Worm (Caenorhabditis elegans) whole organism, L4/young adult: ENCODE results near the gene imb-2.
A peak's percentile ranks its signal among the peaks of the same experiment; 100 is the strongest.

ENCODE experiments used
- W03F9.2 ChIP-seq: fragments of 150-350 bp; optimal IDR thresholded peaks from 2 replicates; lab custom pipeline; 2014; ENCODE audit warnings: missing biosample characterization, missing genetic modification characterization
- dao-5 ChIP-seq: sonication (generic microtip); optimal IDR thresholded peaks from 2 replicates; lab custom pipeline; 2016; ENCODE audit warnings: missing genotype, missing genetic modification characterization, moderate library complexity, missing compliant biosample characterization
- him-1 ChIP-seq: sonication (generic microtip); optimal IDR thresholded peaks from 2 replicates; lab custom pipeline; 2016; ENCODE audit warnings: missing genotype, missing genetic modification reagents, missing genetic modification characterization, missing compliant biosample characterization

imb-2 gene

DNA sequence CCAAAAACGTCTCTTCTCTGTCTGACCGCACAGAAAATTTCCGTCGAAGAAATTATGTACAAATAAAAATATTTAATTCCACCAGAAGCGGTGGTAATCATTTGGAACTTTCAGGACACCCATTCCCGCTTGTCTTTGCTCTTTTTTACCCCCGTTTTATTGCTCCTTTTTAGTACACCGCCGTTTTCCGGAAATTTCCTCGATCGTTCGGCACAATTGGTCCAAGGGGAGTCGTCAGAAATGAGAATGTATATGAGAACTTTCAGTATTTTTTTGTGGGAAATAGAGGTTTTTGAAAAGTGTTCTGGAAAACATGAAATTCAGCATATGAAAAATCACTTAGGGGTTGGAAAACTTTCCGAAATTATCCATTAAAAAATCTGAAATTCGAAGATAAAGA is 15.3 kb downstream of the imb-2 start:
- no peak for TF ChIP-seq dao-5
- TF ChIP-seq him-1 (tag; lab: Kevin White, UChicago): no peak
- TF ChIP-seq W03F9.2 (tag; lab: Kevin White, UChicago): no peak

ce11 chrII:14381450-14381849 is 15.9 kb downstream of the imb-2 start, which contains the start of gene sdz-26:
Gene sdz-26 (plus strand): TSS chrII:14381750.
- TF ChIP-seq dao-5 (no peak), W03F9.2 (tag; lab: Kevin White, UChicago) (no peak), him-1 (tag; lab: Kevin White, UChicago) (no peak)

- no peak for TF ChIP-seq dao-5
- peak; percentile 69 for TF ChIP-seq W03F9.2 (tag; lab: Kevin White, UChicago)
- no peak for TF ChIP-seq him-1 (tag; lab: Kevin White, UChicago)
Measured at ce11 chrII:14383644-14384043, 18.1 kb downstream of the imb-2 start, which contains the start of gene mes-2. Gene mes-2 (plus strand): TSS chrII:14383973.

- no peak for TF ChIP-seq dao-5
- TF ChIP-seq W03F9.2 (tag; lab: Kevin White, UChicago): no peak
- TF ChIP-seq him-1 (tag; lab: Kevin White, UChicago): no peak
Measured at ce11 chrII:14388213-14388612, 22.7 kb downstream of the imb-2 start, which contains the start of gene F26H11.8. Gene F26H11.8 (plus strand): TSS chrII:14388513.

ce11 chrII:14390036-14390763 is 24.7 kb downstream of the imb-2 start, which contains the start of the genes kbp-3 and nurf-1:
Gene kbp-3 (minus strand): TSS chrII:14390078.
Gene nurf-1 (plus strand): TSS chrII:14390713.
- TF ChIP-seq W03F9.2 (tag; lab: Kevin White, UChicago) (peak; percentile 68), dao-5 (no peak), him-1 (tag; lab: Kevin White, UChicago) (no peak)

DNA sequence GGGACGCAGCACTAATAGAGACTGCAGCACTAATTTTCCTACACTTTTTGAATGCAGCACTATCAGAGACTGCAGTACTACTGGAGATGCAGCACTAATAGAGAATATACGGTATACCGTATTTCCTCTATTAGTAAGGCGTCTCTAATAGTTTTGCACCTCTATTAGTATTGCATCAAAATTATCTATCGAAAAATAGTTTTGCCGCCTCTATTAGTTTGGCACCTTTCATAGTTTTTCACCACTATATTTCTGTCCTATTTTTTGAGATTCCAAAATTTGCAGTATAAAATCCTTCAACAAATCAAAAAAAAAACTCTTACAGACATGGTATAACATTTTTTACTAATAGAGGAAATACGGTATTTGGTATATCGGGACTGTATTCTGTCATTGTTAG is 28.3 kb downstream of the imb-2 start:
- TF ChIP-seq W03F9.2 (tag; lab: Kevin White, UChicago): no peak
- no peak for TF ChIP-seq him-1 (tag; lab: Kevin White, UChicago)
- no peak for TF ChIP-seq dao-5

ce11 chrII:14399595-14399994 is 34.1 kb downstream of the imb-2 start:
- TF ChIP-seq dao-5 (no peak), W03F9.2 (tag; lab: Kevin White, UChicago) (peak; percentile 88)

- TF ChIP-seq dao-5 (no peak), him-1 (tag; lab: Kevin White, UChicago) (no peak), W03F9.2 (tag; lab: Kevin White, UChicago) (no peak)
Measured at ce11 chrII:14401098-14401497, 35.6 kb downstream of the imb-2 start.

ce11 chrII:14404266-14404665 is 38.8 kb downstream of the imb-2 start:
- no peak for TF ChIP-seq him-1 (tag; lab: Kevin White, UChicago)
- no peak for TF ChIP-seq dao-5
- no peak for TF ChIP-seq W03F9.2 (tag; lab: Kevin White, UChicago)

- TF ChIP-seq W03F9.2 (tag; lab: Kevin White, UChicago) (peak; percentile 34), him-1 (tag; lab: Kevin White, UChicago) (no peak)
Measured at ce11 chrII:14404741-14405488, 39.4 kb downstream of the imb-2 start.

- TF ChIP-seq him-1 (tag; lab: Kevin White, UChicago): no peak
- no peak for TF ChIP-seq W03F9.2 (tag; lab: Kevin White, UChicago)
- no peak for TF ChIP-seq dao-5
Measured at ce11 chrII:14405489-14406059, 40.1 kb downstream of the imb-2 start.

ce11 chrII:14406117-14406935 is 40.8 kb downstream of the imb-2 start:
- TF ChIP-seq dao-5 (no peak), him-1 (tag; lab: Kevin White, UChicago) (no peak)
